Worm (Caenorhabditis elegans) whole organism, L3 larva: Measurements from ENCODE around the gene R13A5.7.

Source experiments
- R02D3.7 ChIP-seq: fragments of 150-350 bp; optimal IDR thresholded peaks from 2 replicates; lab custom pipeline; 2014; ENCODE audit warnings: missing biosample characterization, missing genetic modification characterization
- ama-1 ChIP-seq: fragments of 150-350 bp; optimal IDR thresholded peaks from 2 replicates; lab custom pipeline; 2018
- ceh-82 ChIP-seq: fragments of 150-350 bp; optimal IDR thresholded peaks from 2 replicates; lab custom pipeline; 2014; ENCODE audit warnings: missing biosample characterization, missing genetic modification characterization
- ceh-9 ChIP-seq: sonication (generic microtip); optimal IDR thresholded peaks from 2 replicates; lab custom pipeline; 2018; ENCODE audit warnings: missing biosample characterization, missing genetic modification characterization
- daf-12 ChIP-seq: fragments of 150-350 bp; optimal IDR thresholded peaks from 2 replicates; lab custom pipeline; 2014; ENCODE audit warnings: missing biosample characterization, missing genetic modification reagents, missing genetic modification characterization
- lin-39 ChIP-seq: fragments of 150-350 bp; optimal IDR thresholded peaks from 2 replicates; lab custom pipeline; 2018; ENCODE audit warnings: missing biosample characterization, missing genetic modification reagents, missing genetic modification characterization
- nhr-25 ChIP-seq: sonication (generic microtip); optimal IDR thresholded peaks from 2 replicates; lab custom pipeline; 2017; ENCODE audit warnings: missing biosample characterization, missing genetic modification characterization
- pqm-1 ChIP-seq: fragments of 150-350 bp; optimal IDR thresholded peaks from 2 replicates; lab custom pipeline; 2017; ENCODE audit warnings: missing biosample characterization, missing genetic modification characterization, inconsistent platforms
- unc-62 ChIP-seq: fragments of 150-350 bp; sonication (generic microtip); optimal IDR thresholded peaks from 4 replicates; lab custom pipeline; 2014; ENCODE audit warnings: missing biosample characterization, missing genetic modification reagents, missing genetic modification characterization

ce11 chrIII:7588214-7588613, 18.3 kb upstream of the R13A5.7 start, which contains the start of gene R13A5.15:
- TF ChIP-seq unc-62 (GFP tag; lab: Kevin White, UChicago) (no peak), lin-39 (no peak), nhr-25 (no peak), ceh-9 (no peak), daf-12 (tag; lab: Kevin White, UChicago) (no peak), R02D3.7 (tag; lab: Kevin White, UChicago) (no peak), ama-1 (no peak), pqm-1 (tag; lab: Kevin White, UChicago) (no peak), ceh-82 (tag; lab: Kevin White, UChicago) (no peak)
